Worm (Caenorhabditis elegans): Measurements from ENCODE around the gene K06A9.1.
A peak's percentile ranks its signal among the peaks of the same experiment; 100 is the strongest.

Gene K06A9.1

ce11 chrX:1512307-1512706, 35.0 kb upstream of the K06A9.1 start:
- TF ChIP-seq sdc-2 (tag; optimal IDR thresholded peaks at IDR 0.05) = peak; percentile 7
- no peak for TF ChIP-seq K09A11.1 (tag; optimal IDR thresholded peaks at IDR 0.05; ENCODE audit: insufficient read depth)
- TF ChIP-seq F13H6.1 (tag; optimal IDR thresholded peaks at IDR 0.05) = no peak
- TF ChIP-seq zip-5 (tag; optimal IDR thresholded peaks at IDR 0.05) = no peak

- TF ChIP-seq ref-2 (tag; optimal IDR thresholded peaks at IDR 0.05) = no peak
- no peak for TF ChIP-seq ceh-48 (tag; optimal IDR thresholded peaks at IDR 0.05)
- TF ChIP-seq fax-1 (tag; optimal IDR thresholded peaks at IDR 0.05) = no peak
- no peak for TF ChIP-seq K09A11.1 (tag; optimal IDR thresholded peaks at IDR 0.05; ENCODE audit: insufficient read depth)
- no peak for TF ChIP-seq ceh-31 (tag; optimal IDR thresholded peaks at IDR 0.05)
- TF ChIP-seq sox-2 (GFP tag; IDR thresholded peaks at IDR 0.05) = no peak
- TF ChIP-seq hlh-8 (tag; optimal IDR thresholded peaks at IDR 0.05) = no peak
- no peak for TF ChIP-seq che-1 (tag; optimal IDR thresholded peaks at IDR 0.05)
These were observed 34.2 kb upstream of the K06A9.1 start for ce11 chrX:1513153-1513552.

ce11 chrX:1516574-1516973, 30.7 kb upstream of the K06A9.1 start:
- no peak for TF ChIP-seq fax-1 (tag; optimal IDR thresholded peaks at IDR 0.05)
- no peak for TF ChIP-seq C08G9.2 (tag; optimal IDR thresholded peaks at IDR 0.05)
- no peak for TF ChIP-seq ceh-30 (tag; optimal IDR thresholded peaks at IDR 0.05)
- TF ChIP-seq K02D7.2 (tag; optimal IDR thresholded peaks at IDR 0.05) = no peak
- no peak for TF ChIP-seq sdc-2 (tag; optimal IDR thresholded peaks at IDR 0.05)
- TF ChIP-seq ceh-22 (tag; optimal IDR thresholded peaks at IDR 0.05) = no peak
- no peak for TF ChIP-seq hlh-6 (tag; optimal IDR thresholded peaks at IDR 0.05)
- no peak for TF ChIP-seq che-1 (tag; optimal IDR thresholded peaks at IDR 0.05)
- no peak for TF ChIP-seq syd-9 (tag; optimal IDR thresholded peaks at IDR 0.05)
- no peak for TF ChIP-seq eyg-1 (tag; optimal IDR thresholded peaks at IDR 0.05)
- TF ChIP-seq hlh-13 (GFP tag; optimal IDR thresholded peaks at IDR 0.05) = no peak
- no peak for TF ChIP-seq ama-1 (optimal IDR thresholded peaks at IDR 0.05)
- TF ChIP-seq ceh-45 (GFP tag; IDR thresholded peaks at IDR 0.05) = no peak
- TF ChIP-seq hlh-8 (tag; optimal IDR thresholded peaks at IDR 0.05) = no peak
- TF ChIP-seq elt-2 (tag; optimal IDR thresholded peaks at IDR 0.05) = no peak
- no peak for TF ChIP-seq unc-3 (GFP tag; conservative IDR thresholded peaks at IDR 0.05)
- no peak for TF ChIP-seq unc-3 (tag; optimal IDR thresholded peaks at IDR 0.05)

- TF ChIP-seq unc-55 (GFP tag; optimal IDR thresholded peaks at IDR 0.05) (no peak), ceh-18 (tag; optimal IDR thresholded peaks at IDR 0.05) (peak; percentile 2), sdc-2 (tag; optimal IDR thresholded peaks at IDR 0.05) (peak; percentile 45), hlh-6 (tag; optimal IDR thresholded peaks at IDR 0.05) (peak; percentile 48), ets-4 (tag; optimal IDR thresholded peaks at IDR 0.05) (no peak), Y22D7AL.16 (tag; optimal IDR thresholded peaks at IDR 0.05) (no peak), pha-2 (tag; optimal IDR thresholded peaks at IDR 0.05) (peak; percentile 37)
These were observed 29.8 kb upstream of the K06A9.1 start for ce11 chrX:1517519-1517918.

- no peak for TF ChIP-seq hlh-15 (tag; optimal IDR thresholded peaks at IDR 0.05)
- no peak for TF ChIP-seq hlh-30 (tag; optimal IDR thresholded peaks at IDR 0.05; ENCODE audit: insufficient read depth)
- TF ChIP-seq lin-11 (tag; optimal IDR thresholded peaks at IDR 0.05) = no peak
- no peak for TF ChIP-seq K02D7.2 (tag; optimal IDR thresholded peaks at IDR 0.05)
- TF ChIP-seq lim-6 (tag; optimal IDR thresholded peaks at IDR 0.05) = no peak
- no peak for TF ChIP-seq C08G9.2 (tag; optimal IDR thresholded peaks at IDR 0.05)
- no peak for TF ChIP-seq hlh-8 (tag; optimal IDR thresholded peaks at IDR 0.05)
- TF ChIP-seq C38D4.7 (GFP tag; optimal IDR thresholded peaks at IDR 0.05) = no peak
- no peak for TF ChIP-seq pax-1 (tag; optimal IDR thresholded peaks at IDR 0.05)
- no peak for TF ChIP-seq fax-1 (tag; optimal IDR thresholded peaks at IDR 0.05)
- TF ChIP-seq nhr-11 (tag; optimal IDR thresholded peaks at IDR 0.05) = no peak
- TF ChIP-seq pag-3 (tag; optimal IDR thresholded peaks at IDR 0.05; ENCODE audit: borderline replicate concordance) = no peak
These were observed 25.9 kb upstream of the K06A9.1 start, which contains the start of gene toca-1 for ce11 chrX:1521387-1521786. toca-1 (minus strand) TSS chrX:1521487.
